Fruit fly (Drosophila melanogaster) whole organism: ENCODE data around the gene CG15922.

ENCODE experiments used
- CG8478 ChIP-seq: fragments of >200 bp; optimal IDR thresholded peaks from 2 replicates; lab custom pipeline; 2018; ENCODE audit warnings: inconsistent platforms
- Dll ChIP-seq: fragments of >200 bp; optimal IDR thresholded peaks from 2 replicates; lab custom pipeline; 2017
- EcR ChIP-seq, 2 experiments: fragments of >200 bp; optimal IDR thresholded peaks; 2 replicates each; lab custom pipeline; 2017; ENCODE audit warnings: missing biosample characterization in 2 of 2, missing genetic modification characterization in 2 of 2, missing genetic modification reagents in 2 of 2
- pan ChIP-seq: fragments of >200 bp; optimal IDR thresholded peaks from 2 replicates; lab custom pipeline; 2017
- psq ChIP-seq: fragments of >200 bp; optimal IDR thresholded peaks from 2 replicates; lab custom pipeline; 2017
- usp ChIP-seq: fragments of >200 bp; optimal IDR thresholded peaks from 2 replicates; lab custom pipeline; 2017; ENCODE audit warnings: missing biosample characterization, missing genetic modification characterization, mixed read lengths

The CG15922 gene

dm6 chr3R:20579816-20580215, 19.7 kb upstream of the CG15922 start, which contains the start of the genes EloB and Srp14:
TSS of gene EloB (minus strand) at chr3R:20579850.
TSS of gene Srp14 (plus strand) at chr3R:20580115.
- TF ChIP-seq CG8478 (lab: Kevin White, UChicago) (no peak), pan (lab: Kevin White, UChicago) (no peak), EcR (GFP tag; optimal IDR thresholded peaks at IDR 0.05; lab: Kevin White, UChicago) (no peak), Dll (lab: Kevin White, UChicago) (no peak), psq (lab: Kevin White, UChicago) (no peak), usp (GFP tag; lab: Kevin White, UChicago) (no peak)

dm6 chr3R:20576789-20577188, 16.7 kb upstream of the CG15922 start, which contains the start of the genes TFAM and CG5412:
TSS of gene TFAM (minus strand) at chr3R:20577010.
TSS of gene CG5412 (plus strand) at chr3R:20577053.
- TF ChIP-seq psq (lab: Kevin White, UChicago): no peak
- no peak for TF ChIP-seq CG8478 (lab: Kevin White, UChicago)
- no peak for TF ChIP-seq pan (lab: Kevin White, UChicago)
- no peak for TF ChIP-seq EcR (GFP tag; optimal IDR thresholded peaks at IDR 0.05; lab: Kevin White, UChicago)
- no peak for TF ChIP-seq usp (GFP tag; lab: Kevin White, UChicago)
- TF ChIP-seq Dll (lab: Kevin White, UChicago): no peak

dm6 chr3R:20574535-20574980, 14.5 kb upstream of the CG15922 start:
- no peak for TF ChIP-seq pan (lab: Kevin White, UChicago)
- no peak for TF ChIP-seq CG8478 (lab: Kevin White, UChicago)
- no peak for TF ChIP-seq EcR (GFP tag; optimal IDR thresholded peaks at IDR 0.05; lab: Kevin White, UChicago)
- no peak for TF ChIP-seq psq (lab: Kevin White, UChicago)
- no peak for TF ChIP-seq usp (GFP tag; lab: Kevin White, UChicago)
- TF ChIP-seq Dll (lab: Kevin White, UChicago): no peak

dm6 chr3R:20573326-20573725, 13.2 kb upstream of the CG15922 start:
- TF ChIP-seq usp (GFP tag; lab: Kevin White, UChicago) (no peak), Dll (lab: Kevin White, UChicago) (no peak), pan (lab: Kevin White, UChicago) (no peak), EcR (GFP tag; optimal IDR thresholded peaks at IDR 0.05; lab: Kevin White, UChicago) (no peak), CG8478 (lab: Kevin White, UChicago) (no peak), psq (lab: Kevin White, UChicago) (no peak)

DNA sequence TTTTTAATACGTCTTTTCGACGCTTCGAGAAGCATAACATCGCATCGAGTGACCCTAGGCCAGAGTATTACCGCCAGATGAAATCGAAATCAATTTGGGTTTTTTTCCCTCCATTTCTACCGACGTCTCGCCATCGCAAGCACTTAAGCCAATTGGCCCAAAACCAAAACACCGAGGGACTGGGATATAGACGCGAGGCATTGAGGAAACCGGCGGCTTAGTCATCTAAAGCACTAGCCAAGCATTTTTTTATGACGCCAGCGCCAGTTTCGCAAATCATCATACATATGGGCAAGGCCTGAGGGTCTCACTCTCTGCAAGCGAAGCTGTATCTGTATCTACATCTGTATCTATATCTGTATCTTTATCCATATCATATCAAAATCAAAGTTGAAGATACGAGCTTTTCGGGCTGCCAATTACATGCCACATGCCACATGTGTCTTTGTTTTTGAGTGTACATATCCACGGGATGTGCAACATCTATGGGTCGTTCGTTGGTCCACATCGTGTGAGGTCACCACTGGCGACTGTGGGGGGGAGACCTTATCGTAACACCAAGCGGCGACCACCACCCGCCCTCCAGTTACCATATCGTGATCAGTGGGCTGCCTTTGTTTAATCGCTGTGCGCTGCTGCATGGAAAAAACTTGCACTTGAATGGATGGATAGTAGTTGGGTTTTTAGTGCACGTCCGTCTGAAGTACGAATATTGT, 7.6 kb upstream of the CG15922 start:
- no peak for TF ChIP-seq Dll (lab: Kevin White, UChicago)
- TF ChIP-seq usp (GFP tag; lab: Kevin White, UChicago): no peak
- TF ChIP-seq pan (lab: Kevin White, UChicago): no peak
- no peak for TF ChIP-seq psq (lab: Kevin White, UChicago)
- no peak for TF ChIP-seq EcR (GFP tag; optimal IDR thresholded peaks at IDR 0.05; lab: Kevin White, UChicago)
- TF ChIP-seq CG8478 (lab: Kevin White, UChicago): no peak

DNA sequence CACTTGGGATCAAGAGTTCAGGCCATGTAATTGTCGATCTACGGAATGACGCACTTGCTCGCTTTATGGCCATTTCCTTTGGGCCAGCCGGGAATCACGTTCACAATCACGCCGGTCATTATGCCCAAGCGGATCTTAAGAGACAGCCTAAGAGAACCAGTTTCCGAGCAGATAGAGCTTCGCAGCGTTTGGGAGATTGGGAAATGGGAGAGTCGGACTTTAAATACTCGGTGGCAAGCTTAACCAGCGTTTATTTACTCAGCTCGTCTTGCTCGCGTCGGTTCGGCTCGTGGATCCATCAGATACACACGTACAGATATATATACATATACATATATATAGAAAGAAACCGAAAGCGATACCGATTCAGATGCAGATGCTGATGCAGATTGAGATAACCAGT, 5.5 kb upstream of the CG15922 start:
- no peak for TF ChIP-seq psq (lab: Kevin White, UChicago)
- TF ChIP-seq Dll (lab: Kevin White, UChicago): peak; percentile 20

dm6 chr3R:20563830-20564421, 3.8 kb upstream of the CG15922 start, which contains the start of gene CG10877:
TSS of gene CG10877 (minus strand) at chr3R:20564067.
- no peak for TF ChIP-seq Dll (lab: Kevin White, UChicago)

- TF ChIP-seq usp (GFP tag; lab: Kevin White, UChicago) (no peak), Dll (lab: Kevin White, UChicago) (no peak), CG8478 (lab: Kevin White, UChicago) (no peak), EcR (GFP tag; optimal IDR thresholded peaks at IDR 0.05; lab: Kevin White, UChicago) (no peak), pan (lab: Kevin White, UChicago) (no peak), psq (lab: Kevin White, UChicago) (no peak)
These were observed 667 bp upstream of the CG15922 start, which contains the start of gene CG5191 for dm6 chr3R:20560668-20561226. TSS of gene CG5191 (plus strand) at chr3R:20560865.

DNA sequence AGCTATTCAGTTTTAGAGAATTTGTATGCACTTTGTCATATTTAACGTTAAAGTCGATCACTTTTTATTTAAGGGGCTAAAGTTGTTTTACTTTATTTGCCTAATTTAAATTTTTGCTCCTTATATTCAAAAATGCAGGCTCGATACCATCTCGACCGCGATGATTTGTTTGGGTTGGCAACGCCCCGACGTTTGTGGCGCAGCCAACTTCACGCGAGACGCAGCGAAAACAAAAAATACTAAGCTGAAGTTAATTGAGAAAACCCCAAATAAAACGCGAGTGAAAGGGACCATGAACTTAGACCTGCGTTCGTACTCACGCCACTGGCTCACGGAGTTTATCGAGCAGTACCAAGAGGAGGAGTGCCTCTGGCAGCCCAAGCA, 2.0 kb downstream of the CG15922 start:
- no peak for TF ChIP-seq CG8478 (lab: Kevin White, UChicago)
- TF ChIP-seq pan (lab: Kevin White, UChicago): no peak
- no peak for TF ChIP-seq usp (GFP tag; lab: Kevin White, UChicago)
- no peak for TF ChIP-seq EcR (GFP tag; optimal IDR thresholded peaks at IDR 0.05; lab: Kevin White, UChicago)

DNA sequence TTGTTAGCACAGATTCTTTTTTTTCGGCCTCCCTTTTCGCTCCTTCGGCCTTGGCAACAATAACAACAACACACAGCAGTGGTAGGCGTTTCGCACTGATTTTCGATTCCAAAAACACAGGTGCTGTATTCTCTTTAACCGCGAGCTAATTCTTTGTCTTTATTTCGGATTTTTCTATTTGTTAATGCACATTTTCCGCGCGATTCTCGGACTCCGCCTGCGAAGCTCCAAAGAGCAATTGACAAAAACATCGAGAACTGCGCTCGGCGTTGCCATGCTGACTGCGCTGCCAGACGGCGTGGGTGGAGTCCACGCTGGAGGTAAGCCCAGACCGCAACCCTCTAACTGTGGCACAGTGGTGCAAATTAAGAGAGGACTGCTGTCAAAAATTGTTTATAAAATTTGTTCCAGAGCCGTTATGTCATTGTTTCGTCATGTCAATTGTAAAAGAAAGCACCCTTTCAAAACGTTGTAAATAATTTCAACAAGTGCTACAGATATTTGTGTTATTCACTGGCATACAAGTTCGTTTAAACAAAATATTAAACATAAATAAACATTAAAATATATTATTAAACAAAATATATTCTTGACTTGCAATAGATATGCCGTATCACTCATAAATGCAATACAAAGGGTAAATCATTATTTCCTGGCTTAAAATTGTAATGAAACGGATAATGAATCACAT, 2.5 kb downstream of the CG15922 start, which contains the start of the genes DPCoAC and CG5180:
TSS of gene DPCoAC (minus strand) at position 253 of the 691 bp plus-strand sequence.
TSS of gene CG5180 (plus strand) at position 516 of the 691 bp plus-strand sequence.
- TF ChIP-seq usp (GFP tag; lab: Kevin White, UChicago) (no peak), Dll (lab: Kevin White, UChicago) (no peak), psq (lab: Kevin White, UChicago) (no peak), EcR (GFP tag; optimal IDR thresholded peaks at IDR 0.05; lab: Kevin White, UChicago) (no peak), pan (lab: Kevin White, UChicago) (no peak), CG8478 (lab: Kevin White, UChicago) (no peak)

DNA sequence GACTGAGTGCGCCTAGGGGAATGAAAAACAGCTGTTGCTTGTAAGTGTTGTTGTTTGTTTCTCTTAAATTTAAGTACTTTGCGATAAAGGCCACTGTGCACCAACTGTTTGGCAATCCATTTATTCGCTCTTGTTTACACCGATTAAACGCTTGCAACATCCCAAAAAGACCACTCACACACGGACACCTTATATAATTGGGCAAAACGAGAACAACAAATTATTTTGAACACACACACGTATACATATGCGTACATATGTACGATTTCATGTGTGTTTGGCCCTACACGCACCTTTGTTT, 3.0 kb downstream of the CG15922 start:
- TF ChIP-seq EcR (GFP tag; optimal IDR thresholded peaks at IDR 0.05; lab: Kevin White, UChicago) (no peak), Dll (lab: Kevin White, UChicago) (no peak), usp (GFP tag; lab: Kevin White, UChicago) (no peak), CG8478 (lab: Kevin White, UChicago) (no peak), pan (lab: Kevin White, UChicago) (no peak), psq (lab: Kevin White, UChicago) (no peak)
